Worm (Caenorhabditis elegans) whole organism, late embryonic: ENCODE data around the gene rps-30.

ENCODE experiments used
- F13H6.1 ChIP-seq: sonication (generic microtip); optimal IDR thresholded peaks from 2 replicates; lab custom pipeline; 2016; ENCODE audit warnings: missing genetic modification characterization, missing compliant biosample characterization
- K09A11.1 ChIP-seq: sonication (generic microtip); optimal IDR thresholded peaks from 2 replicates; lab custom pipeline; 2017; ENCODE audit warnings: antibody characterized with exemption, mild to moderate bottlenecking, missing genetic modification characterization, missing compliant biosample characterization; ENCODE audit not compliant: insufficient read depth
- Y22D7AL.16 ChIP-seq: sonication (generic microtip); optimal IDR thresholded peaks from 2 replicates; lab custom pipeline; 2016; ENCODE audit warnings: missing genetic modification characterization, missing compliant biosample characterization
- ahr-1 ChIP-seq: sonication (generic microtip); optimal IDR thresholded peaks from 2 replicates; lab custom pipeline; 2016; ENCODE audit warnings: missing genetic modification characterization, missing compliant biosample characterization
- ama-1 ChIP-seq: fragments of 150-350 bp; optimal IDR thresholded peaks from 2 replicates; lab custom pipeline; 2014
- ceh-18 ChIP-seq: sonication (generic microtip); optimal IDR thresholded peaks from 2 replicates; lab custom pipeline; 2016; ENCODE audit warnings: missing genetic modification characterization, missing compliant biosample characterization
- ceh-19 ChIP-seq: fragments of 200-800 bp; sonication (Bioruptor generic); optimal IDR thresholded peaks from 2 replicates; lab custom pipeline; 2018; ENCODE audit warnings: mild to moderate bottlenecking, missing genetic modification characterization, missing compliant biosample characterization
- ceh-22 ChIP-seq: sonication (generic microtip); optimal IDR thresholded peaks from 2 replicates; lab custom pipeline; 2017; ENCODE audit warnings: missing biosample characterization, missing genetic modification characterization
- ceh-34 ChIP-seq: sonication (generic microtip); optimal IDR thresholded peaks from 2 replicates; lab custom pipeline; 2016; ENCODE audit warnings: mild to moderate bottlenecking, missing genetic modification characterization, missing compliant biosample characterization
- ceh-45 ChIP-seq: fragments of 200-800 bp; sonication (Bioruptor generic); IDR thresholded peaks from 2 replicates; pipeline ENCODE4 v1.3.6; 2022; ENCODE audit warnings: missing genetic modification reagents, missing genetic modification characterization, missing compliant biosample characterization
- ceh-48 ChIP-seq: sonication (generic microtip); optimal IDR thresholded peaks from 2 replicates; lab custom pipeline; 2016; ENCODE audit warnings: missing genetic modification characterization, inconsistent platforms, missing compliant biosample characterization
- che-1 ChIP-seq: sonication (generic microtip); optimal IDR thresholded peaks from 2 replicates; lab custom pipeline; 2016; ENCODE audit warnings: mild to moderate bottlenecking, missing genetic modification characterization, missing compliant biosample characterization
- dmd-4 ChIP-seq: sonication (generic microtip); optimal IDR thresholded peaks from 2 replicates; lab custom pipeline; 2016; ENCODE audit warnings: borderline replicate concordance, missing genetic modification characterization, missing compliant biosample characterization
- dve-1 ChIP-seq: sonication (generic microtip); optimal IDR thresholded peaks from 2 replicates; lab custom pipeline; 2017; ENCODE audit warnings: antibody characterized with exemption, mild to moderate bottlenecking, missing genetic modification characterization, missing compliant biosample characterization
- elt-4 ChIP-seq: sonication (generic microtip); optimal IDR thresholded peaks from 2 replicates; lab custom pipeline; 2016; ENCODE audit warnings: missing genetic modification characterization, missing compliant biosample characterization
- eyg-1 ChIP-seq: sonication (generic microtip); optimal IDR thresholded peaks from 2 replicates; lab custom pipeline; 2016; ENCODE audit warnings: missing genotype, missing genetic modification characterization, missing compliant biosample characterization
- gmeb-2 ChIP-seq: sonication (generic microtip); optimal IDR thresholded peaks from 2 replicates; lab custom pipeline; 2016; ENCODE audit warnings: missing genetic modification characterization, inconsistent platforms, missing compliant biosample characterization
- hlh-6 ChIP-seq: sonication (generic microtip); optimal IDR thresholded peaks from 2 replicates; lab custom pipeline; 2016; ENCODE audit warnings: missing genotype, missing genetic modification characterization, missing compliant biosample characterization
- hlh-8 ChIP-seq: sonication (generic microtip); optimal IDR thresholded peaks from 2 replicates; lab custom pipeline; 2016; ENCODE audit warnings: missing genotype, missing genetic modification characterization, missing compliant biosample characterization
- lim-6 ChIP-seq: sonication (generic microtip); optimal IDR thresholded peaks from 2 replicates; lab custom pipeline; 2016; ENCODE audit warnings: missing genetic modification characterization, missing compliant biosample characterization
- madf-2 ChIP-seq: sonication (generic microtip); optimal IDR thresholded peaks from 2 replicates; lab custom pipeline; 2017; ENCODE audit warnings: missing genetic modification characterization, missing compliant biosample characterization
- mec-3 ChIP-seq: sonication (generic microtip); optimal IDR thresholded peaks from 2 replicates; lab custom pipeline; 2016; ENCODE audit warnings: borderline replicate concordance, missing genetic modification characterization, missing compliant biosample characterization
- nfya-1 ChIP-seq: sonication (generic microtip); optimal IDR thresholded peaks from 2 replicates; lab custom pipeline; 2017; ENCODE audit warnings: missing genetic modification characterization, mild to moderate bottlenecking, missing compliant biosample characterization, antibody characterized with exemption, moderate library complexity
- nhr-11 ChIP-seq: fragments of 150-350 bp; optimal IDR thresholded peaks from 2 replicates; lab custom pipeline; 2014; ENCODE audit warnings: missing biosample characterization, missing genetic modification characterization
- nhr-232 ChIP-seq: sonication (generic microtip); optimal IDR thresholded peaks from 2 replicates; lab custom pipeline; 2016; ENCODE audit warnings: missing genetic modification characterization, missing compliant biosample characterization
- npax-4 ChIP-seq: sonication (generic microtip); optimal IDR thresholded peaks from 2 replicates; lab custom pipeline; 2016; ENCODE audit warnings: missing genetic modification characterization, missing compliant biosample characterization
- pag-3 ChIP-seq: sonication (generic microtip); optimal IDR thresholded peaks from 2 replicates; lab custom pipeline; 2016; ENCODE audit warnings: missing compliant biosample characterization, missing genetic modification characterization, borderline replicate concordance
- pat-9 ChIP-seq: fragments of 200-800 bp; sonication (Bioruptor generic); optimal IDR thresholded peaks from 2 replicates; lab custom pipeline; 2018; ENCODE audit warnings: mild to moderate bottlenecking, missing genetic modification characterization, moderate library complexity, missing compliant biosample characterization
- pax-1 ChIP-seq: fragments of 150-350 bp; optimal IDR thresholded peaks from 2 replicates; lab custom pipeline; 2014; ENCODE audit warnings: missing biosample characterization, missing genetic modification characterization
- pha-2 ChIP-seq: sonication (generic microtip); optimal IDR thresholded peaks from 2 replicates; lab custom pipeline; 2017; ENCODE audit warnings: mild to moderate bottlenecking, missing genetic modification characterization, missing compliant biosample characterization
- pha-4 ChIP-seq: fragments of 150-350 bp; optimal IDR thresholded peaks from 2 replicates; lab custom pipeline; 2018; ENCODE audit warnings: missing biosample characterization, missing genetic modification reagents, missing genetic modification characterization
- rnt-1 ChIP-seq: sonication (generic microtip); optimal IDR thresholded peaks from 2 replicates; lab custom pipeline; 2016; ENCODE audit warnings: missing genetic modification characterization, missing compliant biosample characterization
- sdc-2 ChIP-seq: sonication (generic microtip); optimal IDR thresholded peaks from 2 replicates; lab custom pipeline; 2016; ENCODE audit warnings: missing genotype, missing genetic modification characterization, missing compliant biosample characterization
- sox-4 ChIP-seq: sonication (generic microtip); optimal IDR thresholded peaks from 2 replicates; lab custom pipeline; 2017; ENCODE audit warnings: mild to moderate bottlenecking, missing genetic modification characterization, inconsistent platforms, missing compliant biosample characterization
- syd-9 ChIP-seq: sonication (generic microtip); optimal IDR thresholded peaks from 2 replicates; lab custom pipeline; 2016; ENCODE audit warnings: mild to moderate bottlenecking, missing genetic modification characterization, moderate library complexity, missing compliant biosample characterization
- unc-3 ChIP-seq, 2 experiments: fragments of 200-800 bp in 1 of 2; sonication (Bioruptor generic) in 1 of 2; sonication (generic microtip) in 1 of 2; conservative IDR thresholded peaks in 1 of 2; optimal IDR thresholded peaks in 1 of 2; 2 replicates each; pipeline versions ENCODE4 v1.3.6 to Lab custom; 2016 to 2022; ENCODE audit warnings: missing compliant biosample characterization in 2 of 2, missing genetic modification characterization in 2 of 2, missing genetic modification reagents in 1 of 2
- unc-42 ChIP-seq: sonication (generic microtip); optimal IDR thresholded peaks from 2 replicates; lab custom pipeline; 2016; ENCODE audit warnings: missing genotype, missing genetic modification characterization, missing compliant biosample characterization

The rps-30 gene

DNA sequence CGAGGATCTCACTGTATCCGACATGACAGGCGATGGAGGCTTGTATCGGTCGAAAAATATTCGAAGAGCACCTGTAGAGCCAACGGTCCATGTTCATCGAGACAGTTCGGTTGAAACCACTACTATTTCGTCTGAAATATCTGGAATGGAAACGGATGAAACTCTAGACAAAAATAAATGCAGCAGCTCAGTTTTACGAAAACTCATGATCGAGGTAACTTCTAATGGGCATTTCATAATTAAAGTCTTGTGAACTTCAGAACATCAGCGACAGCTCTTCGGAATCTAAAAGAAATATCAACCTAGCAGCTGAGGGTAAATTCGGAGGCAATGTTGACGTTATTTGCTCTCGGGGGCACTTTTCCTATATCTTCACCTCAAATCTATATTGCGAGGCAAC, 1.2 kb upstream of the rps-30 start:
- TF ChIP-seq F13H6.1: no peak
- TF ChIP-seq lim-6 (tag; lab: Kevin White, UChicago): no peak
- TF ChIP-seq hlh-8 (tag; lab: Kevin White, UChicago): no peak
- TF ChIP-seq sdc-2: no peak
- TF ChIP-seq sox-4: no peak
- no peak for TF ChIP-seq ceh-34 (tag; lab: Kevin White, UChicago)
- TF ChIP-seq mec-3 (tag; lab: Kevin White, UChicago): no peak
- no peak for TF ChIP-seq hlh-6
- TF ChIP-seq pag-3: no peak
- TF ChIP-seq npax-4: no peak
- no peak for TF ChIP-seq gmeb-2
- TF ChIP-seq che-1 (tag; lab: Kevin White, UChicago): no peak
- no peak for TF ChIP-seq Y22D7AL.16 (tag; lab: Kevin White, UChicago)
- no peak for TF ChIP-seq nfya-1 (tag; lab: Kevin White, UChicago)
- no peak for TF ChIP-seq pat-9 (tag; lab: Kevin White, UChicago)
- TF ChIP-seq pax-1 (tag; lab: Kevin White, UChicago): no peak
- TF ChIP-seq ceh-48 (tag; lab: Kevin White, UChicago): no peak

DNA sequence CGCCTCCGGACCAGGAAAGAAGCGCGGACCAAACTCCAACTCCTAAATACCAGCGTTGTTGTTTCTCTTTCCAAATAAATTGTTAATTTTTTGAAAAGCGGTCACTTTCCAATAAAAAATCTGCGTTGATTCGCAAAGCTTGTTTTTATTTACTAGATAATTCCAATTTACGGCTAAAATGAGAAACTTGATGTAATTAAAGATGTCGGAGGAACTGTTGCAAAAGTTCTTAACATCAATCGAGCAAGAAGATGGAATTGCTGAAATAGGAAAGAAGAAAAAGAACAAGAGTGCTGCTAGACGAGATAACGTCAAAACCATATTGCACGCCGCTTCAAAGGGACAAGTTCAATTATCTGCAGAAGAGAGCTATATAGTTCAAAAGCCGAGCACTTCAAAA, 720 bp downstream of the rps-30 start, which contains the start of gene C26F1.3:
TSS of gene C26F1.3 (plus strand) at position 203 of the 400 bp plus-strand sequence.
- TF ChIP-seq unc-42 (tag; lab: Kevin White, UChicago): no peak
- TF ChIP-seq ahr-1 (tag; lab: Kevin White, UChicago): no peak
- TF ChIP-seq rnt-1 (tag; lab: Kevin White, UChicago): no peak
- TF ChIP-seq eyg-1 (tag; lab: Kevin White, UChicago): no peak
- no peak for TF ChIP-seq syd-9

DNA sequence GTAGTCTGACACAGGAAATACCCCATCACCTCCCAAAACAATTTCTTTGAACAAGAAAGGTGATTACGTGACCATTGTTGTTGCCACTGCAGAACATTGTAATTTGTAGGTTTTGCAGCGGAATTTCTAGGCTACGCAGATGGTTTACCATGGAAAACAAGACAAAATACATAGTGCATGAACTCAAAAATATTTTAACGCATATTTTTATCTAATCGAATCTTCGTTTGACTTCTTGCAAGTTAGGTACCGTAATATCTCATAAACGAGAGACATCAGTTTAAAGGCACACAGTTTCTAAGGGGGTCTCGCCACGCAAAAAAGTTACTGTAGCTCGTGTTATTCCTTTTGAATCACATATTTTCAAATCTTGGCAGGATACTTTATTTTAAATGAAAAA, 2.6 kb downstream of the rps-30 start:
- TF ChIP-seq K09A11.1 (tag; lab: Kevin White, UChicago) (no peak), pax-1 (tag; lab: Kevin White, UChicago) (no peak), ama-1 (lab: Kevin White, UChicago) (no peak), ceh-45 (GFP tag; lab: Robert Waterston, UW) (no peak), ceh-19 (GFP tag; lab: Kevin White, UChicago) (no peak), unc-42 (tag; lab: Kevin White, UChicago) (no peak), dve-1 (tag; lab: Kevin White, UChicago) (no peak)

DNA sequence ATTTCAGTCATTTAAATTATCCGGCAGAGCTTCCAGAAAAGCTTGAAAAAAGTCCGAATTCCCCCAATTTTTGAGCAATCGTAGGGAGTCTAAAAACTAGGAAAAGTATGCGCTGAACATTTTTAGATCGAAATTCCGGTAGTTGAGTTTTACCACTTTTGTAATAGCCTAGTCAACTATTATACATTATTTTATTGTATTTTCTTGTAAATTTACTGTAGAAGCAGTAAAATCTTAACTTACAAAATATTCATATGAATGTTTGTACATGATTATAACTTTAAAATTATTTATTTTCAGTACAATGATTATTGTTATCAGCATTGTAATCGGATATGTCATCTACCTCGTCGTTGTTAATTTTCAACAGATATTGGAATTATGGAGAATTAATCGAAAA, 5.1 kb downstream of the rps-30 start, which contains the start of gene cyp-32A1:
TSS of gene cyp-32A1 (plus strand) at position 301 of the 400 bp plus-strand sequence.
- TF ChIP-seq ceh-18: no peak
- TF ChIP-seq che-1 (tag; lab: Kevin White, UChicago): no peak
- no peak for TF ChIP-seq nhr-11 (tag; lab: Kevin White, UChicago)
- TF ChIP-seq madf-2 (tag; lab: Kevin White, UChicago): no peak
- no peak for TF ChIP-seq pag-3
- no peak for TF ChIP-seq dve-1 (tag; lab: Kevin White, UChicago)
- no peak for TF ChIP-seq pha-4 (tag; lab: Kevin White, UChicago)
- no peak for TF ChIP-seq pha-2 (tag; lab: Kevin White, UChicago)
- TF ChIP-seq F13H6.1: no peak
- TF ChIP-seq nhr-232: no peak
- no peak for TF ChIP-seq ceh-45 (GFP tag; lab: Robert Waterston, UW)
- no peak for TF ChIP-seq pat-9 (tag; lab: Kevin White, UChicago)
- TF ChIP-seq dmd-4: no peak
- no peak for TF ChIP-seq elt-4
- TF ChIP-seq syd-9: no peak
- TF ChIP-seq hlh-8 (tag; lab: Kevin White, UChicago): no peak
- no peak for TF ChIP-seq Y22D7AL.16 (tag; lab: Kevin White, UChicago)
- no peak for TF ChIP-seq unc-3 (GFP tag; conservative IDR thresholded peaks at IDR 0.05; lab: Robert Waterston, UW)
- no peak for TF ChIP-seq unc-3 (tag; optimal IDR thresholded peaks at IDR 0.05; lab: Kevin White, UChicago)
- no peak for TF ChIP-seq ceh-22 (tag; lab: Kevin White, UChicago)
- TF ChIP-seq, all 69 proteins: peak for 0
